Worm (Caenorhabditis elegans): ENCODE data around the gene mlt-3.
A peak's percentile ranks its signal among the peaks of the same experiment; 100 is the strongest.

DNA sequence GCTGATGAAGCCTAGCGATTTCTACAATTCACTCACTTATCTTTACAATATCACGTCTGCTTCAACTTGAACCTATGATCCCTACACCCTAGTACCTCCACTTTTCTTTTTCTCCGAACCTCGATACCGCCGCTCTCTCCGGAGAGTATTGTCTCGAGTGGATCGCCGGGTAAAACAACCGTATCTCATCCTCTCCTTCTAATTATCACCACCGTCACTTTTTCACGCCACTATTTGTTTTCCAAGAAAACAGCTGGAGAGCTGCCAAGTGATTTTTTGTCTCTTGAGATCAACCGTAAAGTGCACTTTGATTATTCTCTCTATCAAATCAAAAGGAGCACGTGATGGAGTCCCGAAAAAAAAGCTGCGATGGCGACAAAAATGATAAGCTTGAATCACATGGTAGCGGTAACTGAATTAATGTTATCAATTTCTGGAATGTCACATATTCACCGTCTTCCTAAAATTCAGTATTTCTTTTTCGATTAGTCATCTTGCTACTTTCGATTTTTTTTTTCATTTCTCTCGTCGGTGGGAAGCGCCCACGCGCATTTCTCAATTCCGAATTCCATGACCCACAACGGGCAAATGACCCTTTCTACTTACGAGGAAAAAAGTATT, 27.3 kb downstream of the mlt-3 start:
- TF ChIP-seq duxl-1 (tag; optimal IDR thresholded peaks at IDR 0.05; ENCODE audit: poor library complexity) (no peak), lin-39 (tag; optimal IDR thresholded peaks at IDR 0.05) (no peak), nhr-77 (tag; optimal IDR thresholded peaks at IDR 0.05) (peak; percentile 19), lin-13 (GFP tag; optimal IDR thresholded peaks at IDR 0.05) (no peak)
